Fruit fly (Drosophila melanogaster) whole organism, prepupa: ENCODE data around the gene CG18814.

Experiments used
- Blimp-1 ChIP-seq: fragments of 200-800 bp; sonication (Bioruptor generic); optimal IDR thresholded peaks from 3 replicates; lab custom pipeline; 2017; ENCODE audit warnings: missing biosample characterization, missing genetic modification characterization, mild to moderate bottlenecking, moderate library complexity, missing genetic modification reagents
- CG10669 ChIP-seq: fragments of 200-800 bp; sonication (Bioruptor generic); optimal IDR thresholded peaks from 3 replicates; lab custom pipeline; 2018; ENCODE audit warnings: missing biosample characterization, mild to moderate bottlenecking, missing genetic modification characterization, moderate library complexity
- CG11294 ChIP-seq: fragments of 200-800 bp; sonication (Bioruptor generic); IDR thresholded peaks from 2 replicates; pipeline ENCODE4 v1.3.6; 2022; ENCODE audit warnings: missing biosample characterization, missing genetic modification characterization
- CG11762 ChIP-seq: fragments of 200-800 bp; sonication (Bioruptor generic); optimal IDR thresholded peaks from 3 replicates; lab custom pipeline; 2016; ENCODE audit warnings: missing biosample characterization, missing genetic modification characterization; ENCODE audit not compliant: insufficient read depth
- CG11902 ChIP-seq: fragments of 200-800 bp; sonication (Bioruptor generic); optimal IDR thresholded peaks from 3 replicates; lab custom pipeline; 2016; ENCODE audit warnings: missing biosample characterization, missing genetic modification characterization
- CG15336 ChIP-seq: fragments of 200-800 bp; sonication (Bioruptor generic); IDR thresholded peaks from 2 replicates; pipeline ENCODE4 v1.3.6; 2022; ENCODE audit warnings: missing biosample characterization, missing genetic modification characterization
- CG16779 ChIP-seq: fragments of 200-800 bp; sonication (Bioruptor generic); optimal IDR thresholded peaks from 3 replicates; lab custom pipeline; 2017; ENCODE audit warnings: missing biosample characterization, mild to moderate bottlenecking, missing genetic modification characterization
- CG3032 ChIP-seq: fragments of 200-800 bp; optimal IDR thresholded peaks from 2 replicates; lab custom pipeline; 2019; ENCODE audit warnings: missing biosample characterization, mild to moderate bottlenecking, missing genetic modification characterization, moderate library complexity
- CG31627 ChIP-seq: fragments of 200-800 bp; sonication (Bioruptor generic); optimal IDR thresholded peaks from 3 replicates; lab custom pipeline; 2016; ENCODE audit warnings: missing biosample characterization, missing genetic modification characterization
- CG32006 ChIP-seq: fragments of 200-800 bp; sonication (Bioruptor generic); optimal IDR thresholded peaks from 3 replicates; lab custom pipeline; 2017; ENCODE audit warnings: missing biosample characterization, mild to moderate bottlenecking, missing genetic modification characterization
- CG34406 ChIP-seq: fragments of 200-800 bp; sonication (Bioruptor generic); optimal IDR thresholded peaks from 3 replicates; lab custom pipeline; 2016; ENCODE audit warnings: missing biosample characterization, missing genetic modification characterization
- CG3919 ChIP-seq: fragments of 200-800 bp; sonication (Bioruptor generic); optimal IDR thresholded peaks from 3 replicates; lab custom pipeline; 2016; ENCODE audit warnings: missing biosample characterization, missing genetic modification characterization
- CG4318 ChIP-seq: fragments of 200-800 bp; sonication (Bioruptor generic); optimal IDR thresholded peaks from 3 replicates; lab custom pipeline; 2017; ENCODE audit warnings: missing biosample characterization, mild to moderate bottlenecking, missing genetic modification characterization
- CG6163 ChIP-seq: fragments of 200-800 bp; sonication (Bioruptor generic); IDR thresholded peaks from 3 replicates; pipeline ENCODE4 v1.3.6; 2022; ENCODE audit warnings: missing biosample characterization, missing genetic modification characterization
- CG6276 ChIP-seq: fragments of 200-800 bp; sonication (Bioruptor generic); optimal IDR thresholded peaks from 2 replicates; lab custom pipeline; 2017; ENCODE audit warnings: missing biosample characterization, mild to moderate bottlenecking, missing genetic modification characterization
- CG6792 ChIP-seq: fragments of 200-800 bp; sonication (Bioruptor generic); optimal IDR thresholded peaks from 3 replicates; lab custom pipeline; 2016; ENCODE audit warnings: missing biosample characterization, missing genetic modification characterization
- CG6808 ChIP-seq: fragments of 200-800 bp; sonication (Bioruptor generic); optimal IDR thresholded peaks from 3 replicates; lab custom pipeline; 2017; ENCODE audit warnings: missing biosample characterization, missing genetic modification characterization, mild to moderate bottlenecking, moderate library complexity, missing genetic modification reagents
- CG6854 ChIP-seq: fragments of 200-800 bp; sonication (Bioruptor generic); optimal IDR thresholded peaks from 2 replicates; lab custom pipeline; 2017; ENCODE audit warnings: missing biosample characterization, mild to moderate bottlenecking, missing genetic modification characterization
- CG7368 ChIP-seq: fragments of 200-800 bp; sonication (Bioruptor generic); optimal IDR thresholded peaks from 3 replicates; lab custom pipeline; 2016; ENCODE audit warnings: missing biosample characterization, missing genetic modification characterization
- CG8319 ChIP-seq: fragments of 200-800 bp; sonication (Bioruptor generic); optimal IDR thresholded peaks from 3 replicates; lab custom pipeline; 2016; ENCODE audit warnings: missing biosample characterization, missing genetic modification characterization
- CG9139 ChIP-seq: fragments of 200-800 bp; sonication (Bioruptor generic); optimal IDR thresholded peaks from 3 replicates; lab custom pipeline; 2017; ENCODE audit warnings: missing biosample characterization, mild to moderate bottlenecking, missing genetic modification characterization
- Eip75B ChIP-seq: fragments of 200-800 bp; sonication (Bioruptor generic); optimal IDR thresholded peaks from 3 replicates; lab custom pipeline; 2016; ENCODE audit warnings: missing biosample characterization, missing genetic modification characterization
- Eip93F ChIP-seq: fragments of 200-800 bp; sonication (Bioruptor generic); optimal IDR thresholded peaks from 2 replicates; lab custom pipeline; 2016; ENCODE audit warnings: missing biosample characterization, mild to moderate bottlenecking, missing genetic modification characterization
- Ets21C ChIP-seq: fragments of 200-800 bp; sonication (Bioruptor generic); optimal IDR thresholded peaks from 3 replicates; lab custom pipeline; 2016; ENCODE audit warnings: missing biosample characterization, missing genetic modification characterization
- Ets96B ChIP-seq: fragments of 200-800 bp; optimal IDR thresholded peaks from 2 replicates; lab custom pipeline; 2019; ENCODE audit warnings: missing biosample characterization, mild to moderate bottlenecking, missing genetic modification characterization, moderate library complexity
- Gug ChIP-seq: fragments of 200-800 bp; sonication (Bioruptor generic); IDR thresholded peaks from 2 replicates; pipeline ENCODE4 v1.3.6; 2022; ENCODE audit warnings: missing biosample characterization, missing genetic modification characterization
- Hr38 ChIP-seq: sonication (Bioruptor generic); optimal IDR thresholded peaks from 2 replicates; lab custom pipeline; 2016; ENCODE audit warnings: missing biosample characterization, missing genetic modification characterization
- Hr39 ChIP-seq: fragments of 200-800 bp; sonication (Bioruptor generic); optimal IDR thresholded peaks from 2 replicates; lab custom pipeline; 2016; ENCODE audit warnings: missing biosample characterization, missing genetic modification characterization
- Lpt ChIP-seq: fragments of 200-800 bp; sonication (Bioruptor generic); optimal IDR thresholded peaks from 3 replicates; lab custom pipeline; 2016; ENCODE audit warnings: missing biosample characterization, missing genetic modification characterization
- Met ChIP-seq: fragments of 200-800 bp; sonication (Bioruptor generic); optimal IDR thresholded peaks from 3 replicates; lab custom pipeline; 2016; ENCODE audit warnings: missing biosample characterization, missing genetic modification characterization
- OdsH ChIP-seq: fragments of 200-800 bp; sonication (Bioruptor generic); optimal IDR thresholded peaks from 3 replicates; lab custom pipeline; 2016; ENCODE audit warnings: missing biosample characterization, missing genetic modification characterization
- Smox ChIP-seq: fragments of 200-800 bp; sonication (Bioruptor generic); optimal IDR thresholded peaks from 3 replicates; lab custom pipeline; 2016; ENCODE audit warnings: missing biosample characterization, missing genetic modification characterization
- Sox14 ChIP-seq: fragments of 200-800 bp; sonication (Bioruptor generic); optimal IDR thresholded peaks from 3 replicates; lab custom pipeline; 2016; ENCODE audit warnings: missing biosample characterization, missing genetic modification characterization
- Sox15 ChIP-seq: fragments of 200-800 bp; sonication (Bioruptor generic); optimal IDR thresholded peaks from 3 replicates; lab custom pipeline; 2016; ENCODE audit warnings: missing biosample characterization, missing genetic modification characterization
- achi ChIP-seq: fragments of 200-800 bp; sonication (Bioruptor generic); optimal IDR thresholded peaks from 3 replicates; lab custom pipeline; 2016; ENCODE audit warnings: missing biosample characterization, missing genetic modification characterization
- acj6 ChIP-seq: fragments of 200-800 bp; sonication (Bioruptor generic); optimal IDR thresholded peaks from 3 replicates; lab custom pipeline; 2016; ENCODE audit warnings: missing biosample characterization, missing genetic modification characterization
- cyc ChIP-seq: fragments of 200-800 bp; sonication (Bioruptor generic); optimal IDR thresholded peaks from 3 replicates; lab custom pipeline; 2016; ENCODE audit warnings: missing biosample characterization, missing genetic modification characterization
- dac ChIP-seq: fragments of 200-800 bp; sonication (Bioruptor generic); optimal IDR thresholded peaks from 2 replicates; lab custom pipeline; 2017; ENCODE audit warnings: missing biosample characterization, mild to moderate bottlenecking, missing genetic modification characterization
- dsx ChIP-seq: fragments of 200-800 bp; optimal IDR thresholded peaks from 3 replicates; lab custom pipeline; 2019; ENCODE audit warnings: missing biosample characterization, mild to moderate bottlenecking, missing genetic modification characterization, moderate library complexity; ENCODE audit not compliant: poor library complexity, severe bottlenecking
- eg ChIP-seq: fragments of 200-800 bp; sonication (Bioruptor generic); IDR thresholded peaks from 3 replicates; pipeline ENCODE4 v1.3.6; 2022; ENCODE audit warnings: missing biosample characterization, missing genetic modification characterization
- esn ChIP-seq: fragments of 200-800 bp; sonication (Bioruptor generic); optimal IDR thresholded peaks from 2 replicates; lab custom pipeline; 2016; ENCODE audit warnings: missing biosample characterization, mild to moderate bottlenecking, missing genetic modification characterization, moderate library complexity
- fd59A ChIP-seq: fragments of 200-800 bp; sonication (Bioruptor generic); optimal IDR thresholded peaks from 2 replicates; lab custom pipeline; 2017; ENCODE audit warnings: missing biosample characterization, mild to moderate bottlenecking, missing genetic modification characterization, missing genetic modification reagents
- fd85E ChIP-seq: fragments of 200-800 bp; sonication (Bioruptor generic); optimal IDR thresholded peaks from 3 replicates; lab custom pipeline; 2016; ENCODE audit warnings: missing biosample characterization, missing genetic modification characterization
- fkh ChIP-seq: fragments of 200-800 bp; sonication (Bioruptor generic); optimal IDR thresholded peaks from 3 replicates; lab custom pipeline; 2017; ENCODE audit warnings: missing biosample characterization, mild to moderate bottlenecking, missing genetic modification characterization, moderate library complexity
- lz ChIP-seq: fragments of 200-800 bp; sonication (Bioruptor generic); optimal IDR thresholded peaks from 3 replicates; lab custom pipeline; 2016; ENCODE audit warnings: missing biosample characterization, missing genetic modification characterization
- net ChIP-seq: fragments of 200-800 bp; sonication (Bioruptor generic); optimal IDR thresholded peaks from 3 replicates; lab custom pipeline; 2016; ENCODE audit warnings: missing biosample characterization, missing genetic modification characterization
- spab ChIP-seq: fragments of 200-800 bp; sonication (Bioruptor generic); optimal IDR thresholded peaks from 2 replicates; lab custom pipeline; 2017; ENCODE audit warnings: missing biosample characterization, mild to moderate bottlenecking, missing genetic modification characterization, missing genetic modification reagents
- ss ChIP-seq, 2 experiments: fragments of 200-800 bp; sonication (Bioruptor generic); optimal IDR thresholded peaks; 2 replicates in 1 of 2; 3 replicates in 1 of 2; lab custom pipeline; 2017 to 2018; ENCODE audit warnings: mild to moderate bottlenecking in 2 of 2, missing biosample characterization in 2 of 2, missing genetic modification characterization in 2 of 2, moderate library complexity in 1 of 2
- vri ChIP-seq: fragments of 200-800 bp; sonication (Bioruptor generic); optimal IDR thresholded peaks from 3 replicates; lab custom pipeline; 2016; ENCODE audit warnings: missing biosample characterization, mild to moderate bottlenecking, missing genetic modification characterization

Gene CG18814

dm6 chr3L:16411566-16411965 is 41.9 kb downstream of the CG18814 start, which contains the start of gene fax (continued):
- TF ChIP-seq Eip93F (no peak), CG6808 (GFP tag; lab: Kevin White, UChicago) (no peak), Met (GFP tag; lab: Kevin White, UChicago) (peak; percentile 42), esn (peak; percentile 65), vri (GFP tag; lab: Kevin White, UChicago) (no peak), CG15336 (GFP tag; lab: Robert Waterston, UW) (peak; percentile 63; the same call in 1 of the 2 replicates), net (GFP tag; lab: Kevin White, UChicago) (peak; percentile 73), CG6854 (GFP tag; lab: Kevin White, UChicago) (peak; percentile 88), Smox (GFP tag; lab: Kevin White, UChicago) (peak; percentile 18), dac (no peak), CG34406 (no peak), ss (GFP tag; optimal IDR thresholded peaks at IDR 0.05; lab: Kevin White, UChicago) (no peak), OdsH (no peak), CG7368 (GFP tag; lab: Kevin White, UChicago) (peak; percentile 43), Gug (GFP tag; lab: Robert Waterston, UW) (no peak), Eip75B (GFP tag; lab: Kevin White, UChicago) (peak; percentile 63), Hr39 (no peak), Hr38 (GFP tag; lab: Kevin White, UChicago) (no peak), CG16779 (tag; lab: Kevin White, UChicago) (no peak)

dm6 chr3L:16412394-16412950 is 42.8 kb downstream of the CG18814 start, which contains the start of gene Serinc:
Serinc (plus strand) TSS chr3L:16412722.
- TF ChIP-seq Sox15 (GFP tag; lab: Kevin White, UChicago): no peak
- TF ChIP-seq fd85E (GFP tag; lab: Kevin White, UChicago): no peak
- TF ChIP-seq CG8319 (GFP tag; lab: Kevin White, UChicago): no peak
- TF ChIP-seq CG11902 (GFP tag; lab: Kevin White, UChicago): no peak
- TF ChIP-seq CG3919 (GFP tag; lab: Kevin White, UChicago): no peak
- peak; percentile 46 for TF ChIP-seq CG31627 (GFP tag; lab: Kevin White, UChicago)
- no peak for TF ChIP-seq CG10669
- TF ChIP-seq ss (GFP tag; optimal IDR thresholded peaks at IDR 0.05; lab: Kevin White, UChicago): no peak
- TF ChIP-seq Blimp-1 (GFP tag; lab: Kevin White, UChicago): no peak
- TF ChIP-seq CG4318 (GFP tag; lab: Kevin White, UChicago): no peak
- no peak for TF ChIP-seq CG11294
- TF ChIP-seq Lpt (GFP tag; lab: Kevin White, UChicago): no peak
- peak; percentile 87 for TF ChIP-seq Sox14 (GFP tag; lab: Kevin White, UChicago)
- TF ChIP-seq CG16779 (tag; lab: Kevin White, UChicago): no peak
- no peak for TF ChIP-seq Hr38 (GFP tag; lab: Kevin White, UChicago)
- no peak for TF ChIP-seq Eip75B (GFP tag; lab: Kevin White, UChicago)
- no peak for TF ChIP-seq achi
- no peak for TF ChIP-seq CG6808 (GFP tag; lab: Kevin White, UChicago)
- TF ChIP-seq CG11762: no peak
- no peak for TF ChIP-seq eg (GFP tag; lab: Robert Waterston, UW)
- TF ChIP-seq fkh (GFP tag; lab: Kevin White, UChicago): peak; percentile 67
- TF ChIP-seq CG6163: no peak
- TF ChIP-seq CG3032 (tag; lab: Kevin White, UChicago): peak; percentile 8
- TF ChIP-seq lz (GFP tag; lab: Kevin White, UChicago): peak; percentile 47
- peak; percentile 37 for TF ChIP-seq Hr39
- no peak for TF ChIP-seq CG32006 (GFP tag; lab: Kevin White, UChicago)
- TF ChIP-seq Gug (GFP tag; lab: Robert Waterston, UW): no peak
- TF ChIP-seq cyc (GFP tag; lab: Kevin White, UChicago): peak; percentile 44
- no peak for TF ChIP-seq net (GFP tag; lab: Kevin White, UChicago)
- TF ChIP-seq CG9139: no peak
- TF ChIP-seq fd59A (GFP tag; lab: Kevin White, UChicago): no peak
- no peak for TF ChIP-seq acj6 (GFP tag; lab: Kevin White, UChicago)
- TF ChIP-seq Eip93F: no peak
- no peak for TF ChIP-seq CG34406
- TF ChIP-seq CG6276 (GFP tag; lab: Kevin White, UChicago): no peak
- no peak for TF ChIP-seq Ets96B (tag; lab: Kevin White, UChicago)
- TF ChIP-seq CG6792: no peak
- no peak for TF ChIP-seq Ets21C (GFP tag; lab: Kevin White, UChicago)
- no peak for TF ChIP-seq dsx (GFP tag; lab: Kevin White, UChicago)
- TF ChIP-seq spab (GFP tag; lab: Kevin White, UChicago): no peak
